Worm (Caenorhabditis elegans) whole organism, L1 larva: ENCODE measurements around the gene cnnm-3.

Source experiments
- C04F5.9 ChIP-seq: sonication (generic microtip); optimal IDR thresholded peaks from 2 replicates; lab custom pipeline; 2016; ENCODE audit warnings: missing genetic modification characterization, missing compliant biosample characterization
- aha-1 ChIP-seq: fragments of 150-350 bp; optimal IDR thresholded peaks from 2 replicates; lab custom pipeline; 2014; ENCODE audit warnings: missing biosample characterization, missing genetic modification characterization
- alr-1 ChIP-seq: fragments of 200-800 bp; sonication (Bioruptor generic); optimal IDR thresholded peaks from 2 replicates; lab custom pipeline; 2018; ENCODE audit warnings: borderline replicate concordance, mild to moderate bottlenecking, missing genetic modification characterization, missing compliant biosample characterization
- aly-2 ChIP-seq: fragments of 150-350 bp; optimal IDR thresholded peaks from 2 replicates; lab custom pipeline; 2014; ENCODE audit warnings: missing biosample characterization, missing genetic modification characterization
- ama-1 ChIP-seq: fragments of 150-350 bp; optimal IDR thresholded peaks from 2 replicates; lab custom pipeline; 2014
- ceh-63 ChIP-seq: fragments of 200-800 bp; sonication (Bioruptor generic); optimal IDR thresholded peaks from 2 replicates; lab custom pipeline; 2018; ENCODE audit warnings: mild to moderate bottlenecking, missing genetic modification characterization, missing compliant biosample characterization
- ceh-88 ChIP-seq: fragments of 200-800 bp; sonication (Bioruptor generic); IDR thresholded peaks from 2 replicates; pipeline ENCODE4 v1.3.6; 2022; ENCODE audit warnings: missing genetic modification characterization, missing compliant biosample characterization
- ces-1 ChIP-seq: fragments of 150-350 bp; optimal IDR thresholded peaks from 2 replicates; lab custom pipeline; 2014; ENCODE audit warnings: missing biosample characterization, missing genetic modification reagents, missing genetic modification characterization
- dsc-1 ChIP-seq: sonication (generic microtip); optimal IDR thresholded peaks from 2 replicates; lab custom pipeline; 2016; ENCODE audit warnings: mild to moderate bottlenecking, missing genetic modification characterization, missing compliant biosample characterization
- efl-1 ChIP-seq, 4 experiments: fragments of 150-350 bp; optimal IDR thresholded peaks in 3 of 4; peaks in 1 of 4; 1 replicate in 1 of 4; 2 replicates in 3 of 4; lab custom pipeline; 2014; ENCODE audit warnings: missing biosample characterization in 2 of 4, missing genetic modification characterization in 2 of 4, missing genetic modification reagents in 2 of 4
- fkh-10 ChIP-seq: sonication (generic microtip); optimal IDR thresholded peaks from 2 replicates; lab custom pipeline; 2017; ENCODE audit warnings: missing biosample characterization, missing genetic modification reagents, missing genetic modification characterization
- fkh-4 ChIP-seq: sonication (generic microtip); optimal IDR thresholded peaks from 2 replicates; lab custom pipeline; 2016; ENCODE audit warnings: missing compliant biosample characterization, missing genetic modification characterization, borderline replicate concordance
- fkh-8 ChIP-seq: sonication (generic microtip); optimal IDR thresholded peaks from 2 replicates; lab custom pipeline; 2016; ENCODE audit warnings: mild to moderate bottlenecking, missing genetic modification characterization, missing compliant biosample characterization
- grh-1 ChIP-seq: fragments of 200-800 bp; sonication (Bioruptor generic); IDR thresholded peaks from 2 replicates; pipeline ENCODE4 v1.3.6; 2022; ENCODE audit warnings: missing genetic modification reagents, missing genetic modification characterization, missing compliant biosample characterization
- hlh-17 ChIP-seq: fragments of 200-800 bp; sonication (Bioruptor generic); optimal IDR thresholded peaks from 2 replicates; lab custom pipeline; 2018; ENCODE audit warnings: missing genetic modification characterization, mild to moderate bottlenecking, missing compliant biosample characterization, moderate library complexity, borderline replicate concordance
- hlh-4 ChIP-seq: sonication (generic microtip); optimal IDR thresholded peaks from 2 replicates; lab custom pipeline; 2016; ENCODE audit warnings: mild to moderate bottlenecking, missing genetic modification characterization, missing compliant biosample characterization
- hpl-2 ChIP-seq: fragments of 150-350 bp; optimal IDR thresholded peaks from 2 replicates; lab custom pipeline; 2014; ENCODE audit warnings: missing biosample characterization, missing genetic modification reagents, missing genetic modification characterization
- irx-1 ChIP-seq: sonication (generic microtip); optimal IDR thresholded peaks from 2 replicates; lab custom pipeline; 2016; ENCODE audit warnings: missing genetic modification characterization, missing compliant biosample characterization
- lin-13 ChIP-seq: fragments of 150-350 bp; optimal IDR thresholded peaks from 2 replicates; lab custom pipeline; 2014; ENCODE audit warnings: missing biosample characterization, missing genetic modification reagents, missing genetic modification characterization
- lin-14 ChIP-seq: fragments of 200-800 bp; sonication (Bioruptor generic); optimal IDR thresholded peaks from 2 replicates; lab custom pipeline; 2018; ENCODE audit warnings: mild to moderate bottlenecking, missing genetic modification characterization, moderate library complexity, missing compliant biosample characterization
- lin-15B ChIP-seq: fragments of 150-350 bp; sonication (generic microtip); optimal IDR thresholded peaks from 3 replicates; lab custom pipeline; 2014; ENCODE audit warnings: missing biosample characterization, missing genetic modification characterization
- lir-3 ChIP-seq: sonication (generic microtip); optimal IDR thresholded peaks from 2 replicates; lab custom pipeline; 2016; ENCODE audit warnings: mild to moderate bottlenecking, missing genetic modification characterization, moderate library complexity, missing compliant biosample characterization; ENCODE audit not compliant: poor library complexity
- mab-9 ChIP-seq: fragments of 200-800 bp; sonication (Bioruptor generic); IDR thresholded peaks from 2 replicates; pipeline ENCODE4 v1.3.6; 2022; ENCODE audit warnings: missing genetic modification reagents, missing genetic modification characterization, missing compliant biosample characterization
- mep-1 ChIP-seq: fragments of 150-350 bp; optimal IDR thresholded peaks from 2 replicates; lab custom pipeline; 2014; ENCODE audit warnings: missing biosample characterization, missing genetic modification characterization
- nhr-11 ChIP-seq: fragments of 150-350 bp; optimal IDR thresholded peaks from 2 replicates; lab custom pipeline; 2014; ENCODE audit warnings: missing biosample characterization, missing genetic modification characterization
- nhr-12 ChIP-seq: sonication (generic microtip); optimal IDR thresholded peaks from 2 replicates; lab custom pipeline; 2017; ENCODE audit warnings: missing biosample characterization, missing genetic modification characterization
- nhr-20 ChIP-seq: sonication (generic microtip); optimal IDR thresholded peaks from 2 replicates; lab custom pipeline; 2016; ENCODE audit warnings: mild to moderate bottlenecking, missing genetic modification characterization, missing compliant biosample characterization
- nhr-47 ChIP-seq: sonication (generic microtip); optimal IDR thresholded peaks from 2 replicates; lab custom pipeline; 2016; ENCODE audit warnings: mild to moderate bottlenecking, missing genetic modification characterization, moderate library complexity, missing compliant biosample characterization
- nhr-71 ChIP-seq: sonication (generic microtip); optimal IDR thresholded peaks from 2 replicates; lab custom pipeline; 2016; ENCODE audit warnings: mild to moderate bottlenecking, missing genetic modification characterization, moderate library complexity, missing compliant biosample characterization
- nhr-77 ChIP-seq: fragments of 150-350 bp; optimal IDR thresholded peaks from 2 replicates; lab custom pipeline; 2014; ENCODE audit warnings: missing biosample characterization, missing genetic modification characterization
- nhr-84 ChIP-seq: sonication (generic microtip); optimal IDR thresholded peaks from 2 replicates; lab custom pipeline; 2017; ENCODE audit warnings: missing biosample characterization, missing genetic modification characterization
- nhr-85 ChIP-seq: sonication (generic microtip); peaks from one replicate; lab custom pipeline; 2016; ENCODE audit warnings: missing genetic modification characterization, inconsistent platforms, missing compliant biosample characterization
- rnt-1 ChIP-seq: sonication (generic microtip); optimal IDR thresholded peaks from 2 replicates; lab custom pipeline; 2016; ENCODE audit warnings: mild to moderate bottlenecking, missing genetic modification characterization, moderate library complexity, missing compliant biosample characterization
- skn-1 ChIP-seq: fragments of 150-350 bp; optimal IDR thresholded peaks from 2 replicates; lab custom pipeline; 2014; ENCODE audit warnings: missing biosample characterization, missing genetic modification characterization
- sox-4 ChIP-seq: sonication (generic microtip); optimal IDR thresholded peaks from 2 replicates; lab custom pipeline; 2016; ENCODE audit warnings: missing genetic modification characterization, missing compliant biosample characterization
- swsn-7 ChIP-seq: sonication (generic microtip); optimal IDR thresholded peaks from 2 replicates; lab custom pipeline; 2016; ENCODE audit warnings: missing genetic modification characterization, missing compliant biosample characterization
- unc-30 ChIP-seq: sonication (generic microtip); optimal IDR thresholded peaks from 2 replicates; lab custom pipeline; 2017; ENCODE audit warnings: missing biosample characterization, missing genetic modification characterization
- unc-98 ChIP-seq: fragments of 200-800 bp; sonication (Bioruptor generic); IDR thresholded peaks from 2 replicates; pipeline ENCODE4 v1.3.6; 2022; ENCODE audit warnings: missing genetic modification characterization, missing compliant biosample characterization
- vab-15 ChIP-seq: sonication (generic microtip); optimal IDR thresholded peaks from 2 replicates; lab custom pipeline; 2017; ENCODE audit warnings: missing genotype, mild to moderate bottlenecking, missing genetic modification characterization, missing compliant biosample characterization
- ztf-11 ChIP-seq, 2 experiments: sonication (generic microtip); optimal IDR thresholded peaks; 2 replicates each; lab custom pipeline; 2016 to 2017; ENCODE audit warnings: missing genetic modification characterization in 2 of 2, missing biosample characterization in 1 of 2, missing compliant biosample characterization in 1 of 2
- ztf-4 ChIP-seq: fragments of 150-350 bp; optimal IDR thresholded peaks from 2 replicates; lab custom pipeline; 2014; ENCODE audit warnings: missing biosample characterization, missing genetic modification characterization

cnnm-3 gene

DNA sequence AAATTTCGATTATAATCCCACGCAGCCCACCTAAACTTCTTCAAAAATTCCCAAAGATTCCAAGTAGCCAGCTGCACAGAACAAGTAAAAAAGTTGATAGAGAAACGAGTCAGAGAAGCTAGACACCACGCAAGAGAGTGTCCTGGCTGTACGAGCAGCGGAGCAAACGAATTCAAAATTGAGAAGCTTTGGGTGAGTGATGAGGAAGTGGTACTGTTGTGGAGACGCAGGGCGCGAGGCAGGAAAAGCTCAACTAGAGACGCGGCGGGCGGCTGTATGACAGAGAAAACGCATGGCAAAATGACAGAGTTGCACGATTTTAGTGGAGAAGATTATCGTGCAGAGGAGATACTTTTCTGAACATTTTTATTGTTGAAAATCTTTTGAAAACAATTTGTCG, 3.6 kb upstream of the cnnm-3 start (continued):
- no peak for TF ChIP-seq grh-1 (GFP tag; lab: Robert Waterston, UW)
- TF ChIP-seq nhr-20, result peak; percentile 20
- peak; percentile 72 for TF ChIP-seq nhr-71 (tag; lab: Kevin White, UChicago)
- TF ChIP-seq mep-1 (tag; lab: Kevin White, UChicago), result peak; percentile 36
- TF ChIP-seq nhr-11 (tag; lab: Kevin White, UChicago), result no peak
- no peak for TF ChIP-seq hpl-2 (GFP tag; lab: Kevin White, UChicago)
- no peak for TF ChIP-seq nhr-84

DNA sequence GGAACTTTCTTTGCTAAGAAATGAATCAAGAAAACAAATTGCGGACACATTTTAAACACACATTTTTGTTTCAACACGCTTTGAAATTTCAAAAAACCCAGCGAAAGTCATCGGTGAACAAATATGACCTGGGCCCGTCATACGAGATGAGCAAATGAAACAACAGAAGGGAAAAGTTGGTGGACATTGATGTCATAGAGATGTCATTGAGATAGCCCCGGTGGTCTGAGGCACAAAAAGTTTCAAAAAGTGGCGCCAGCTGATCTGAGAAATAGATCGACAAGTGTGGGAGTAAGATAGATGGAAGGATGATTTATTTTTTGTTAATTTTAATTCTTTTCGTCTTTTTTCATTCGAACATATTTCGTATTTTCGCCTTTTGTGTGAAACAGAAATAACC, 3.0 kb upstream of the cnnm-3 start:
- TF ChIP-seq rnt-1 (peak; percentile 68), ztf-11 (tag; optimal IDR thresholded peaks at IDR 0.05; lab: Kevin White, UChicago) (no peak), lin-14 (GFP tag; lab: Kevin White, UChicago) (peak; percentile 20), efl-1 (optimal IDR thresholded peaks at IDR 0.05; lab: Kevin White, UChicago) (no peak), efl-1 (GFP tag; optimal IDR thresholded peaks at IDR 0.05 in 1 of 2; lab: Kevin White, UChicago) (peak in 1 of 2 experiments; percentile 60)
- TF ChIP-seq, all 84 proteins: peak for 3

DNA sequence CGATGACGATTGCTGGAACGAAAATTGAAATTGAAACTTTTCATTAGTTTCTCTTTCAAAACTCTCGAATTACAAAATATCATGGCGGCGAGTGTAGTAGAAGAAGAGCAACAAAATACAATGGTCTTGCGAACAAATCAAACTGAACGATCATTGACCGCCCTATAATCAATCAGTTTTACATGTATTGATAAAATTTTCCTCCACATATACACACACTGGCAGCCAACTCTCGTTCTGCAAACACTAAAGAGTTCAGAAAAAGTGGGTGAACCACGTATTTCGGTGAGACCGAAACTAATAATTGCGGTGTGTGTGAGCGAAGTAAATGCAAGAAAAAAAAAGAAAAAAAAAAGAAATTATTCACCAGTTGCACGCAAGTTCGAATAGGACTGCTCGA, 1.6 kb upstream of the cnnm-3 start:
- TF ChIP-seq ces-1 (GFP tag; lab: Kevin White, UChicago) (no peak), nhr-85 (tag; lab: Kevin White, UChicago) (peak; percentile 31)

DNA sequence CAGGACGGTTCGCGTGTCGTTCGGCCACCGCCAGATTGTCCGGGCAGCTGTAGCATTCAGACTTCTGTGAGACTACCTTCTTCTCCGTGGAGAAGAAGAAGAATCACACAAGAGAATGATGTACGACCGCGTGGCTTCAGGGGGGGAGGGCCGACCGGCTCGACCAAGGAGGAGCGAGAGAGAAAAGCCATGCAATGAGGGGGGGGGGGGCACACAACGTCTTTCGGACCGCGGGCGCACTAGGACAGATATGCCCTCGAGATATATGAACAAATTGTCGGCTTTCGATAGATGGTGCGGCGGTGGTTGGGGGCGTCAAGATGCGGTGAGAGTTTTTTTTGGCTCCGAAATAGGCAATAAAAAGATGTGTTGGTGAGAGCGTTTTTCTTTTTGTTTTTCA, 5.0 kb downstream of the cnnm-3 start:
- TF ChIP-seq lin-15B (no peak), efl-1 (optimal IDR thresholded peaks at IDR 0.05; lab: Kevin White, UChicago) (no peak), efl-1 (GFP tag; optimal IDR thresholded peaks at IDR 0.05 in 1 of 2; lab: Kevin White, UChicago) (peak in 1 of 2 experiments; percentile 72), unc-98 (no peak), rnt-1 (peak; percentile 6), lin-14 (GFP tag; lab: Kevin White, UChicago) (peak; percentile 62)

DNA sequence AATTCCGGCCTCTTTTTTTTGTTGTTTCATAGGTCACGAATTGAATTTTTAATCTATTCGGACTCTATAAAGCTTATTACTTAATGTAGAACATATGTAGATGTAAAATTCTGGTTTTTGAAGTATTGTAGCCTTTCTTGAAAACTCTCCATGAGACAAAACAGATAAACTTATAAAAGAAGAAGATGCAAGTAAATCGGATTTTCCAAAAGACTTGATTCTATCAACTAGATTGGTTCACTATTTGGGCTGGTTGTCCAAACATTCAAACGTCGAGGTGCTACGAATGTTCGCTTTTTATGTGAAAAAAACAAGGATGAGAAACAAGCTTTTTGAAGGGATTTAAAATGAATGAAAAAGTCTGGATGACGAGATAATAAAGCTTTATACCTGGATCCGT, 5.6 kb downstream of the cnnm-3 start:
- TF ChIP-seq vab-15 (tag; lab: Kevin White, UChicago) (no peak), lin-14 (GFP tag; lab: Kevin White, UChicago) (peak; percentile 20), ces-1 (GFP tag; lab: Kevin White, UChicago) (peak; percentile 15), nhr-47 (tag; lab: Kevin White, UChicago) (no peak)

DNA sequence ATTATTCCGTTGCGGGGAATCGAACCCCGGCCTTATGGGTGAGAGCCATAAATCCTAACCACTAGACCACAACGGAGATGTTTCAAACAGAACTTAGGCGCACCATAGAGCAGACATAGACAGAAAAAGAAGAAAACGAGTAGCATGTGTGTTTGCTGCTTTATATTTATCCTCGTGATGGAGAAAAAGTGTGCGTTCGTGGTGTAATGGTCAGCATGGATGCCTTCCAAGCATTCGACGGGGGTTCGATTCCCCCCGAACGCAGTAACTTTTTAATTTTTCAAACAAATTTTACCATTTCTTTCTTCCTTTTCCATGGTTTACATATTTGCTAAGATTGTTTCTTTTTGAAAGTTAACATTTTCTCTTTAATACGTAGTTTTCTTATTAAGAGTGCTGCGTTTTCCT, 9.7 kb downstream of the cnnm-3 start:
- TF ChIP-seq ceh-88 (GFP tag; lab: Robert Waterston, UW) (peak; percentile 93), unc-30 (tag; lab: Kevin White, UChicago) (no peak), ceh-63 (GFP tag; lab: Kevin White, UChicago) (peak; percentile 76), sox-4 (tag; lab: Kevin White, UChicago) (peak; percentile 87), C04F5.9 (peak; percentile 59), nhr-12 (tag; lab: Kevin White, UChicago) (no peak), rnt-1 (peak; percentile 90), swsn-7 (tag; lab: Kevin White, UChicago) (peak; percentile 94), alr-1 (tag; lab: Kevin White, UChicago) (no peak), nhr-11 (tag; lab: Kevin White, UChicago) (peak; percentile 64), hpl-2 (GFP tag; lab: Kevin White, UChicago) (peak; percentile 80), nhr-84 (no peak), fkh-8 (tag; lab: Kevin White, UChicago) (peak; percentile 91), nhr-77 (tag; lab: Kevin White, UChicago) (peak; percentile 93), fkh-10 (GFP tag; lab: Kevin White, UChicago) (peak; percentile 90), ama-1 (lab: Kevin White, UChicago) (peak; percentile 55), hlh-4 (tag; lab: Kevin White, UChicago) (no peak), skn-1 (tag; lab: Kevin White, UChicago) (peak; percentile 79), dsc-1 (tag; lab: Kevin White, UChicago) (peak; percentile 98), irx-1 (tag; lab: Kevin White, UChicago) (peak; percentile 92), mab-9 (GFP tag; lab: Robert Waterston, UW) (peak; percentile 89), lir-3 (tag; lab: Kevin White, UChicago) (peak; percentile 88), aha-1 (tag; lab: Kevin White, UChicago) (no peak), lin-14 (GFP tag; lab: Kevin White, UChicago) (peak; percentile 92), ces-1 (GFP tag; lab: Kevin White, UChicago) (no peak), ztf-4 (tag; lab: Kevin White, UChicago) (peak; percentile 83), lin-13 (GFP tag; lab: Kevin White, UChicago) (peak; percentile 84), hlh-17 (no peak), aly-2 (peak; percentile 96), fkh-4 (tag; lab: Kevin White, UChicago) (peak; percentile 66)
